Worm (Caenorhabditis elegans) whole organism, mixed stage, embryonic: ENCODE results near the gene B0244.4.

ENCODE experiments used
- elt-1 ChIP-seq: sonication (generic microtip); optimal IDR thresholded peaks from 2 replicates; lab custom pipeline; 2017; ENCODE audit warnings: missing genetic modification characterization, mild to moderate bottlenecking, missing compliant biosample characterization, antibody characterized with exemption, moderate library complexity, borderline replicate concordance; ENCODE audit not compliant: insufficient read depth
- nhr-2 ChIP-seq: fragments of 150-350 bp; optimal IDR thresholded peaks from 2 replicates; lab custom pipeline; 2014; ENCODE audit warnings: missing biosample characterization, missing genetic modification characterization

- TF ChIP-seq elt-1 (tag; lab: Kevin White, UChicago) (no peak), nhr-2 (no peak)
These were observed 30.0 kb upstream of the B0244.4 start for ce11 chrIII:5717173-5717748.
